Worm (Caenorhabditis elegans) whole organism, L4/young adult: Measurements from ENCODE around the gene comt-5.

Experiments used
- W03F9.2 ChIP-seq: fragments of 150-350 bp; optimal IDR thresholded peaks from 2 replicates; lab custom pipeline; 2014; ENCODE audit warnings: missing biosample characterization, missing genetic modification characterization
- him-1 ChIP-seq: sonication (generic microtip); optimal IDR thresholded peaks from 2 replicates; lab custom pipeline; 2016; ENCODE audit warnings: missing genotype, missing genetic modification reagents, missing genetic modification characterization, missing compliant biosample characterization

ce11 chrV:2022374-2022773, 31.0 kb downstream of the comt-5 start, which contains the start of gene F59A7.5:
- TF ChIP-seq W03F9.2 (tag; lab: Kevin White, UChicago) (no peak), him-1 (tag; lab: Kevin White, UChicago) (no peak)
